Worm (Caenorhabditis elegans): ENCODE measurements around the gene cal-5.

The cal-5 gene

DNA sequence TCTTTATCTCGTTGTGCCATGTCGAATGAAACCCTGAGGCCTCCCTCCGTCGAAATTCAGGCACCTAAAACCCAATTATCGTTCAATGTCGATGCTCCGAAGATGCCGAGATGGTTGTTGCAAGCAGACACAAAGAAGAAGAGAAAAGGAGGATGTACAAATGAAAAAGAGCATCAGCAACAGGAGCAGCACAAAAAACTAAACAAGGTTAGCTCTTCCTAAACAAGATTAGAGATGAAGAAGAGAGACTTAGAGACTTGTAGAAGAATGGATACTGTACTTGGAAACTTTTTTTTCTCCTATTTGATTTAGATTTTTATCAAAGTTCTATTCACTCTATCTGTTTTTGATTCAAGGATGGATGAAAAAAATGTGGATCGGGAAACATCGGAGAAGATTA is 39.8 kb upstream of the cal-5 start:
- TF ChIP-seq mes-4 (tag; optimal IDR thresholded peaks at IDR 0.05) (no peak), lin-35 (GFP tag; optimal IDR thresholded peaks at IDR 0.05) (peak in 1 of 3 experiments; percentile 62)

DNA sequence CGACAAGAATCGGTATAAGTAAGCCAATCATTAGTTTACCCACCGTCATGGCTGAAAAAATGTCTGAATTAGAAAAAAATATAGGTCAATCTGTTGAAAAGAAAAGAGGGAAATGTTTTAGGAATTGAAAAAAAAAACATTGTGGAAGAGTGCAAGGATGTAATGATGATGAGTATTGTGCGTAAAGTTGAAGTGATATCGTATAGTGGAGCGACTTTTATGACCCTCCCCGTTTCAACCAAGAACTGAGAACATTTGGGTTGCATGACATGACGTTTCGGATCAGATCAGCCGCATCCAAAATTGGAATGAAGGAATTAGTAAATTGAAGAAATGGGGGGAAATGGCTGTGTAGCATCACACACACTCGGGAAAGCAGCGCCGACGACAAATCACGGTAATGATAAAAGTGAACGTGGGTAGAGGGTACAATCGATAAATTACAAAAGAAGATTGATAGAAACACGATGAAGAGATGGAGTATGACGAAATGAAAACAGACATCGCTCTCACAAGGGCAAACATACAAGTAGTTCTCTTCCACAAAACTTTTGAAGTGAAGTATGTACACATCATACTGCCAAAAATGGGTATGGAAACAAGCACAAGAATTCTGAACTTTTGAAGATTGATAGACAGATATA is 39.2 kb upstream of the cal-5 start, which contains the start of gene apl-1:
apl-1 (minus strand) TSS at position 51 of the 644 bp plus-strand sequence.
- no peak for TF ChIP-seq cebp-1 (GFP tag; IDR thresholded peaks at IDR 0.05)
- peak; percentile 57 for TF ChIP-seq cebp-1 (tag; optimal IDR thresholded peaks at IDR 0.05)
- TF ChIP-seq C06A6.2 (GFP tag; conservative IDR thresholded peaks at IDR 0.05): no peak
- TF ChIP-seq chd-7 (tag; optimal IDR thresholded peaks at IDR 0.05): no peak
- no peak for TF ChIP-seq snpc-3.4 (tag; optimal IDR thresholded peaks at IDR 0.05)

DNA sequence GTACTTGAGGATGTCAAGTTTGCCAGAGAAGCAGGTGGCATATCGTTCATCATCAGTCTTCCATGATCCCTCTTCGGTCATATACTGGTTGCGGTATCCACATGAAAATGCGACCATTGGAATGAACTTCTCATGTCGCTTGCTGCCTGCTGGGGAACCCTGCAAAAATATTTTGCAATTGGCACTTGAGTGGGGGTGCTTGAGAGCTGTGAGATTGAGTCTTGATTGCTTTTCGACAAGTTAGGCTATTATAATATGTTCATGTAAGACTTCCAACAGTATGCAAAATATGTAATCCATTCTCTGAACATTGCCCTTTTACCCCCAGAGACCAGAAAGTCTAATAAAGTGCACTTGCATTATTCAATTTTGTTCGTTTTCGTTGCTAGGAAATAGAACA is 38.4 kb upstream of the cal-5 start:
- 0 out of 2 replicates have a peak, but pooled peaks have one; percentile 71 for TF ChIP-seq madf-3 (GFP tag; IDR thresholded peaks at IDR 0.05)
- TF ChIP-seq ztf-22 (GFP tag; optimal IDR thresholded peaks at IDR 0.05): no peak
- TF ChIP-seq D2030.7 (GFP tag; IDR thresholded peaks at IDR 0.05): no peak
- TF ChIP-seq Y53G8AR.9 (GFP tag; conservative IDR thresholded peaks at IDR 0.05): no peak
- TF ChIP-seq snpc-3.4 (tag; optimal IDR thresholded peaks at IDR 0.05): no peak
- peak; percentile 55 for TF ChIP-seq ceh-27 (GFP tag; optimal IDR thresholded peaks at IDR 0.05)
- TF ChIP-seq sdz-38 (tag; optimal IDR thresholded peaks at IDR 0.05): no peak
- TF ChIP-seq ets-4 (GFP tag; optimal IDR thresholded peaks at IDR 0.05): peak; percentile 50
- TF ChIP-seq athp-1 (tag; optimal IDR thresholded peaks at IDR 0.05): no peak

DNA sequence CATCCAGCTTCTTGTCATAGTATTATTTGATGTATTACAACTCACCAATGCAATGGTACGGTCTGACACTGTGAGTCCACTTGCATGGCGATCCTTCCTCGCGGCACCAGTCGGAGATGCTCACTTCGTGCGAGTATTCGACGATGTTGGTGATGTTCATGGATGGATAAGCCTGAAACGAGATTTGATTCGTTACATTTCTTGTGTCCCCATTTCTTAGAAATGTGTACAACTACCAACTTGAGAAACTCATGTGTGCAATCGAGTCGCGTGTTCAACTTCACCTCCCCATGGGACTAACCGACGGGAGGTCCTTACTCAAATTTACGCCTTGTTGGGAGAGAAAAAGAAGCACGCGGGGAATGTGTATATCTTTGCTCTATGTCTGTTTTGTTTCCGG is 37.8 kb upstream of the cal-5 start:
- TF ChIP-seq ets-4 (GFP tag; optimal IDR thresholded peaks at IDR 0.05): no peak
- TF ChIP-seq lin-54 (GFP tag; optimal IDR thresholded peaks at IDR 0.05): no peak
- TF ChIP-seq F39B2.1 (GFP tag; IDR thresholded peaks at IDR 0.05): no peak
- TF ChIP-seq zfh-2 (GFP tag; conservative IDR thresholded peaks at IDR 0.05): no peak
- TF ChIP-seq let-526 (GFP tag; IDR thresholded peaks at IDR 0.05): no peak
- no peak for TF ChIP-seq F49E8.2 (tag; optimal IDR thresholded peaks at IDR 0.05; ENCODE audit: insufficient read depth)
- no peak for TF ChIP-seq T07F8.4 (tag; optimal IDR thresholded peaks at IDR 0.05)
- no peak for TF ChIP-seq egrh-3 (GFP tag; IDR thresholded peaks at IDR 0.05)
- no peak for TF ChIP-seq C17E4.6 (GFP tag; IDR thresholded peaks at IDR 0.05)
- TF ChIP-seq dpl-1 (GFP tag; optimal IDR thresholded peaks at IDR 0.05): no peak

DNA sequence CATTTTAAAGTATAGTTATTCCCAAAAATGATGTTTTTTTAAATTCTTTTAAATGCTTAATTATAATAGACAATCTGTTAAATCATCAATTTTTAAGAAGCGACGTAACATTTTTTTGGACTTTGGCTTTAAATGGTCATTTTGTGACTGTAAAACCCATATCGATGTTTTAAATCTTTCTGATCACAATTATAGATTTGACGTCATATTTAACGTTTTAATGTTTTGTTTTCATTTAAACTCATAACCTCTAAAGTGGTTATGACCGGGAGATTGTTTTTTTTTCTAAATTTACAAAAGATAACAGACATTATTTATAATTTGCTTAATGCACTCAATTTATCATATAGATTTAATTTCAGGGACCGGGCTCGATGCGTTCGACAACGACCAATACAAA is 34.1 kb upstream of the cal-5 start:
- no peak for TF ChIP-seq madf-8 (GFP tag; conservative IDR thresholded peaks at IDR 0.05)
- TF ChIP-seq hlh-26 (GFP tag; conservative IDR thresholded peaks at IDR 0.05): no peak
- TF ChIP-seq Y79H2A.3 (GFP tag; conservative IDR thresholded peaks at IDR 0.05): no peak
- no peak for TF ChIP-seq pha-4 (tag; optimal IDR thresholded peaks at IDR 0.05)
- TF ChIP-seq cebp-2 (GFP tag; IDR thresholded peaks at IDR 0.05): no peak
- no peak for TF ChIP-seq aptf-3 (GFP tag; IDR thresholded peaks at IDR 0.05)
- no peak for TF ChIP-seq snpc-1.1 (tag; optimal IDR thresholded peaks at IDR 0.05; ENCODE audit: insufficient read depth)
- no peak for TF ChIP-seq ztf-3 (GFP tag; optimal IDR thresholded peaks at IDR 0.05)
- TF ChIP-seq xnd-1 (tag; optimal IDR thresholded peaks at IDR 0.05): no peak
- no peak for TF ChIP-seq lin-35 (GFP tag; optimal IDR thresholded peaks at IDR 0.05)
- TF ChIP-seq lin-26 (GFP tag; IDR thresholded peaks at IDR 0.05): no peak
- no peak for TF ChIP-seq Y53G8AR.9 (GFP tag; conservative IDR thresholded peaks at IDR 0.05)
- no peak for TF ChIP-seq F57A8.1 (GFP tag; optimal IDR thresholded peaks at IDR 0.05)
- TF ChIP-seq egrh-3 (GFP tag; IDR thresholded peaks at IDR 0.05): no peak
- TF ChIP-seq ama-1 (optimal IDR thresholded peaks at IDR 0.05): no peak
- TF ChIP-seq ama-1 (GFP tag; optimal IDR thresholded peaks at IDR 0.05): no peak
- no peak for TF ChIP-seq atf-7 (tag; optimal IDR thresholded peaks at IDR 0.05)
- TF ChIP-seq zim-3 (tag; optimal IDR thresholded peaks at IDR 0.05): no peak
- no peak for TF ChIP-seq egl-44 (GFP tag; IDR thresholded peaks at IDR 0.05)
- TF ChIP-seq unc-130 (GFP tag; optimal IDR thresholded peaks at IDR 0.05): no peak
- TF ChIP-seq ztf-22 (GFP tag; optimal IDR thresholded peaks at IDR 0.05): no peak
